Fruit fly (Drosophila melanogaster) whole organism, embryonic: Measurements from ENCODE around the gene CG9628.

ENCODE experiments used
- B-H2 ChIP-seq: fragments of 200-800 bp; sonication (Bioruptor generic); optimal IDR thresholded peaks from 2 replicates; lab custom pipeline; 2018; ENCODE audit warnings: missing biosample characterization, mild to moderate bottlenecking, missing genetic modification characterization
- CG10431 ChIP-seq: fragments of 200-800 bp; sonication (Bioruptor generic); optimal IDR thresholded peaks from 3 replicates; lab custom pipeline; 2018; ENCODE audit warnings: missing biosample characterization, mild to moderate bottlenecking, missing genetic modification characterization
- CG11085 ChIP-seq: fragments of 200-800 bp; sonication (Bioruptor generic); IDR thresholded peaks from 2 replicates; pipeline ENCODE4 v1.3.6; 2022; ENCODE audit warnings: missing biosample characterization, missing genetic modification characterization
- CG11247 ChIP-seq: fragments of 200-800 bp; sonication (Bioruptor generic); IDR thresholded peaks from 2 replicates; pipeline ENCODE4 v1.3.6; 2022; ENCODE audit warnings: missing biosample characterization, missing genetic modification characterization
- CG15479 ChIP-seq: fragments of 200-800 bp; sonication (Bioruptor generic); optimal IDR thresholded peaks from 3 replicates; lab custom pipeline; 2019; ENCODE audit warnings: missing biosample characterization, mild to moderate bottlenecking, missing genetic modification characterization, moderate library complexity
- CG4360 ChIP-seq: fragments of 200-800 bp; sonication (Bioruptor generic); IDR thresholded peaks from 2 replicates; pipeline ENCODE4 v1.3.6; 2022; ENCODE audit warnings: missing biosample characterization, missing genetic modification characterization
- CG5180 ChIP-seq: fragments of 200-800 bp; sonication (Bioruptor generic); optimal IDR thresholded peaks from 3 replicates; lab custom pipeline; 2017; ENCODE audit warnings: missing biosample characterization, missing genetic modification characterization, mild to moderate bottlenecking, moderate library complexity, missing genetic modification reagents
- CG6272 ChIP-seq: fragments of 200-800 bp; sonication (Bioruptor generic); IDR thresholded peaks from 2 replicates; pipeline ENCODE4 v1.3.6; 2022; ENCODE audit warnings: missing biosample characterization, missing genetic modification characterization
- CG7745 ChIP-seq: fragments of 200-800 bp; sonication (Bioruptor generic); optimal IDR thresholded peaks from 2 replicates; lab custom pipeline; 2018; ENCODE audit warnings: missing biosample characterization, mild to moderate bottlenecking, missing genetic modification characterization, moderate library complexity
- CG7928 ChIP-seq: fragments of 200-800 bp; sonication (Bioruptor generic); optimal IDR thresholded peaks from 2 replicates; lab custom pipeline; 2017; ENCODE audit warnings: missing biosample characterization, mild to moderate bottlenecking, missing genetic modification characterization
- Dbx ChIP-seq: fragments of 200-800 bp; sonication (Bioruptor generic); IDR thresholded peaks from 3 replicates; pipeline ENCODE4 v1.3.6; 2022; ENCODE audit warnings: missing biosample characterization, missing genetic modification characterization
- Dll ChIP-seq: fragments of 200-800 bp; sonication (Bioruptor generic); IDR thresholded peaks from 4 replicates; pipeline ENCODE4 v1.3.6; 2022; ENCODE audit warnings: missing biosample characterization, missing genetic modification characterization; ENCODE audit not compliant: partially characterized antibody
- Doc3 ChIP-seq: fragments of 200-800 bp; sonication (Bioruptor generic); IDR thresholded peaks from 3 replicates; pipeline ENCODE4 v1.3.6; 2022; ENCODE audit warnings: missing biosample characterization, missing genetic modification characterization; ENCODE audit not compliant: partially characterized antibody
- Drgx ChIP-seq: fragments of 200-800 bp; sonication (Bioruptor generic); IDR thresholded peaks from 2 replicates; pipeline ENCODE4 v1.3.6; 2022; ENCODE audit warnings: missing biosample characterization, missing genetic modification characterization
- Kr ChIP-seq: fragments of 200-800 bp; sonication (Bioruptor generic); optimal IDR thresholded peaks from 2 replicates; lab custom pipeline; 2017; ENCODE audit warnings: missing biosample characterization, mild to moderate bottlenecking, missing genetic modification characterization
- Pdp1 ChIP-seq, 2 experiments: fragments of 200-800 bp; sonication (Bioruptor generic); optimal IDR thresholded peaks; 3 replicates each; lab custom pipeline; 2016; ENCODE audit warnings: missing biosample characterization in 2 of 2, missing genetic modification characterization in 2 of 2, mild to moderate bottlenecking in 1 of 2, moderate library complexity in 1 of 2
- Rfx ChIP-seq: fragments of 200-800 bp; sonication (Bioruptor generic); IDR thresholded peaks from 2 replicates; pipeline ENCODE4 v1.3.6; 2022; ENCODE audit warnings: missing biosample characterization, missing genetic modification characterization
- Scr ChIP-seq: fragments of 200-800 bp; sonication (Bioruptor generic); IDR thresholded peaks from 2 replicates; pipeline ENCODE4 v1.3.6; 2022; ENCODE audit warnings: missing biosample characterization, missing genetic modification characterization; ENCODE audit not compliant: partially characterized antibody
- Side ChIP-seq: fragments of 200-800 bp; sonication (Bioruptor generic); optimal IDR thresholded peaks from 2 replicates; lab custom pipeline; 2016; ENCODE audit warnings: missing biosample characterization, missing genetic modification characterization
- Spps ChIP-seq: fragments of 200-800 bp; sonication (Bioruptor generic); optimal IDR thresholded peaks from 2 replicates; lab custom pipeline; 2018; ENCODE audit warnings: missing biosample characterization, mild to moderate bottlenecking, missing genetic modification characterization
- Stat92E ChIP-seq, 3 experiments: fragments of >200 bp in 2 of 3; fragments of 200-800 bp in 1 of 3; sonication (Bioruptor generic) in 1 of 3; optimal IDR thresholded peaks; 2 replicates each; lab custom pipeline; 2017 to 2019; ENCODE audit warnings: missing biosample characterization in 3 of 3, missing genetic modification characterization in 3 of 3, mild to moderate bottlenecking in 1 of 3, moderate library complexity in 1 of 3
- Taf1 ChIP-seq: fragments of 200-800 bp; sonication (Bioruptor generic); IDR thresholded peaks from 2 replicates; pipeline ENCODE4 v1.3.6; 2022; ENCODE audit warnings: missing biosample characterization, missing genetic modification characterization
- ap ChIP-seq: fragments of 200-800 bp; sonication (Bioruptor generic); IDR thresholded peaks from 2 replicates; pipeline ENCODE4 v1.3.6; 2022; ENCODE audit warnings: missing biosample characterization, missing genetic modification characterization
- ara ChIP-seq: fragments of 200-800 bp; sonication (Bioruptor generic); IDR thresholded peaks from 2 replicates; pipeline ENCODE4 v1.3.6; 2022; ENCODE audit warnings: missing biosample characterization, missing genetic modification characterization
- cg ChIP-seq: fragments of 200-800 bp; sonication (Bioruptor generic); optimal IDR thresholded peaks from 3 replicates; lab custom pipeline; 2019; ENCODE audit warnings: missing biosample characterization, mild to moderate bottlenecking, missing genetic modification characterization, moderate library complexity
- ci ChIP-seq: fragments of 200-800 bp; sonication (Bioruptor generic); IDR thresholded peaks from 3 replicates; pipeline ENCODE4 v1.3.6; 2022; ENCODE audit warnings: missing biosample characterization, missing genetic modification characterization
- crol ChIP-seq: fragments of 200-800 bp; sonication (Bioruptor generic); IDR thresholded peaks from 2 replicates; pipeline ENCODE4 v1.3.6; 2022; ENCODE audit warnings: missing biosample characterization, missing genetic modification characterization
- da ChIP-seq: fragments of 200-800 bp; sonication (Bioruptor generic); optimal IDR thresholded peaks from 2 replicates; lab custom pipeline; 2016; ENCODE audit warnings: missing biosample characterization, missing genetic modification characterization
- en ChIP-seq: fragments of 200-800 bp; sonication (Bioruptor generic); optimal IDR thresholded peaks from 2 replicates; lab custom pipeline; 2016; ENCODE audit warnings: missing biosample characterization, missing genetic modification characterization
- ewg ChIP-seq: fragments of 200-800 bp; sonication (Bioruptor generic); optimal IDR thresholded peaks from 3 replicates; lab custom pipeline; 2017; ENCODE audit warnings: mild to moderate bottlenecking, missing biosample characterization, missing genetic modification reagents, missing genetic modification characterization
- oc ChIP-seq: fragments of 200-800 bp; sonication (Bioruptor generic); optimal IDR thresholded peaks from 2 replicates; lab custom pipeline; 2018; ENCODE audit warnings: missing biosample characterization, mild to moderate bottlenecking, missing genetic modification characterization, moderate library complexity
- pfk ChIP-seq: fragments of 200-800 bp; sonication (Bioruptor generic); optimal IDR thresholded peaks from 2 replicates; lab custom pipeline; 2018; ENCODE audit warnings: missing biosample characterization, mild to moderate bottlenecking, missing genetic modification characterization, moderate library complexity
- ro ChIP-seq: fragments of 200-800 bp; sonication (Bioruptor generic); IDR thresholded peaks from 2 replicates; pipeline ENCODE4 v1.3.6; 2022; ENCODE audit warnings: missing biosample characterization, missing genetic modification characterization
- scrt ChIP-seq: fragments of 200-800 bp; sonication (Bioruptor generic); optimal IDR thresholded peaks from 2 replicates; lab custom pipeline; 2018; ENCODE audit warnings: missing biosample characterization, mild to moderate bottlenecking, missing genetic modification characterization, moderate library complexity
- sd ChIP-seq: fragments of 200-800 bp; sonication (Bioruptor generic); optimal IDR thresholded peaks from 3 replicates; lab custom pipeline; 2018; ENCODE audit warnings: missing biosample characterization, mild to moderate bottlenecking, missing genetic modification characterization, moderate library complexity
- sens ChIP-seq: fragments of 200-800 bp; sonication (Bioruptor generic); peaks from one replicate; lab custom pipeline; 2016; ENCODE audit warnings: missing biosample characterization, missing genetic modification characterization
- sqz ChIP-seq: fragments of 200-800 bp; sonication (Bioruptor generic); optimal IDR thresholded peaks from 3 replicates; lab custom pipeline; 2018; ENCODE audit warnings: missing biosample characterization, mild to moderate bottlenecking, missing genetic modification characterization
- tll ChIP-seq, 2 experiments: fragments of 200-800 bp in 1 of 2; fragments of >200 bp in 1 of 2; sonication (Bioruptor generic) in 1 of 2; optimal IDR thresholded peaks; 2 replicates each; lab custom pipeline; 2017 to 2019; ENCODE audit warnings: missing biosample characterization in 2 of 2, missing genetic modification characterization in 2 of 2, mild to moderate bottlenecking in 1 of 2, moderate library complexity in 1 of 2
- trem ChIP-seq: fragments of 200-800 bp; optimal IDR thresholded peaks from 3 replicates; lab custom pipeline; 2019; ENCODE audit warnings: missing biosample characterization, mild to moderate bottlenecking, missing genetic modification characterization, moderate library complexity
- twi ChIP-seq: fragments of 200-800 bp; optimal IDR thresholded peaks from 2 replicates; lab custom pipeline; 2019; ENCODE audit warnings: missing biosample characterization, mild to moderate bottlenecking, missing genetic modification characterization, moderate library complexity
- unc-4 ChIP-seq: fragments of 200-800 bp; sonication (Bioruptor generic); IDR thresholded peaks from 2 replicates; pipeline ENCODE4 v1.3.6; 2022; ENCODE audit warnings: missing biosample characterization, missing genetic modification characterization; ENCODE audit not compliant: partially characterized antibody
- zen ChIP-seq: fragments of 200-800 bp; sonication (Bioruptor generic); optimal IDR thresholded peaks from 3 replicates; lab custom pipeline; 2018; ENCODE audit warnings: missing biosample characterization, mild to moderate bottlenecking, missing genetic modification characterization, moderate library complexity
- zfh2 ChIP-seq: fragments of 200-800 bp; sonication (Bioruptor generic); optimal IDR thresholded peaks from 2 replicates; lab custom pipeline; 2016; ENCODE audit warnings: missing biosample characterization, missing genetic modification characterization

The CG9628 gene

dm6 chr3L:14643692-14644091 lies 21.1 kb downstream of the CG9628 start (continued):
- TF ChIP-seq zen (tag; lab: Kevin White, UChicago) (peak; percentile 57), oc (no peak), Stat92E (GFP tag; optimal IDR thresholded peaks at IDR 0.05; lab: Kevin White, UChicago) (peak in 1 of 3 experiments; percentile 95), CG4360 (GFP tag; lab: Robert Waterston, UW) (peak; percentile 63), CG15479 (GFP tag; lab: Kevin White, UChicago) (peak; percentile 34), sd (no peak), B-H2 (GFP tag; lab: Kevin White, UChicago) (no peak), cg (GFP tag; lab: Kevin White, UChicago) (peak; percentile 44), pfk (no peak), twi (tag; lab: Kevin White, UChicago) (peak; percentile 81), Kr (GFP tag; lab: Kevin White, UChicago) (peak; percentile 81), Side (GFP tag; lab: Kevin White, UChicago) (no peak), tll (GFP tag; optimal IDR thresholded peaks at IDR 0.05; lab: Kevin White, UChicago) (peak in 1 of 2 experiments; percentile 100), ap (GFP tag; lab: Robert Waterston, UW) (no peak), crol (peak; percentile 35; the same call in 1 of the 2 replicates), Rfx (no peak), da (GFP tag; lab: Kevin White, UChicago) (no peak), CG10431 (GFP tag; lab: Kevin White, UChicago) (peak; percentile 81), Taf1 (GFP tag; lab: Robert Waterston, UW) (no peak), ewg (GFP tag; lab: Kevin White, UChicago) (no peak), zfh2 (GFP tag; lab: Kevin White, UChicago) (no peak), CG7928 (GFP tag; lab: Kevin White, UChicago) (no peak)

dm6 chr3L:14645120-14645519 lies 22.5 kb downstream of the CG9628 start:
- TF ChIP-seq sqz (GFP tag; lab: Kevin White, UChicago) (peak; percentile 0), CG7745 (tag; lab: Kevin White, UChicago) (peak; percentile 40), CG11085 (GFP tag; lab: Robert Waterston, UW) (no peak), CG5180 (GFP tag; lab: Kevin White, UChicago) (peak; percentile 16), zen (tag; lab: Kevin White, UChicago) (no peak), Dll (GFP tag; lab: Robert Waterston, UW) (0 out of 4 replicates have a peak, but pooled peaks have one; percentile 40), Drgx (GFP tag; lab: Robert Waterston, UW) (no peak), Doc3 (GFP tag; lab: Robert Waterston, UW) (no peak), unc-4 (GFP tag; lab: Robert Waterston, UW) (no peak), Scr (GFP tag; lab: Robert Waterston, UW) (no peak), sens (peak; percentile 69), scrt (GFP tag; lab: Kevin White, UChicago) (peak; percentile 8), Spps (tag; lab: Kevin White, UChicago) (no peak), CG11247 (GFP tag; lab: Robert Waterston, UW) (no peak), CG6272 (GFP tag; lab: Robert Waterston, UW) (no peak), ara (no peak)

- 0 out of 3 replicates have a peak, but pooled peaks have one; percentile 16 for TF ChIP-seq ci (GFP tag; lab: Robert Waterston, UW)
- no peak for TF ChIP-seq en (GFP tag; lab: Kevin White, UChicago)
- peak in 1 of 2 experiments; percentile 28 for TF ChIP-seq Pdp1 (GFP tag; optimal IDR thresholded peaks at IDR 0.05; lab: Kevin White, UChicago)
- no peak for TF ChIP-seq trem
- TF ChIP-seq Dbx = no peak
- TF ChIP-seq ro = no peak
Measured at dm6 chr3L:14645934-14646333, 23.3 kb downstream of the CG9628 start.
